Worm (Caenorhabditis elegans) whole organism, early embryonic: ENCODE measurements around the gene ubxn-2.

Source experiments
- B0310.2 ChIP-seq: sonication (generic microtip); optimal IDR thresholded peaks from 2 replicates; lab custom pipeline; 2016; ENCODE audit warnings: mild to moderate bottlenecking, missing genetic modification characterization, missing compliant biosample characterization
- ama-1 ChIP-seq: fragments of 150-350 bp; optimal IDR thresholded peaks from 2 replicates; lab custom pipeline; 2014
- ceh-13 ChIP-seq: fragments of 200-800 bp; sonication (Bioruptor generic); optimal IDR thresholded peaks from 2 replicates; lab custom pipeline; 2018; ENCODE audit warnings: mild to moderate bottlenecking, missing genetic modification characterization, missing compliant biosample characterization
- flt-1 ChIP-seq: fragments of 200-800 bp; sonication (Bioruptor generic); IDR thresholded peaks from 2 replicates; pipeline ENCODE4 v1.3.6; 2022; ENCODE audit warnings: missing genetic modification characterization, missing compliant biosample characterization
- hmbx-1 ChIP-seq: sonication (generic microtip); optimal IDR thresholded peaks from 2 replicates; lab custom pipeline; 2016; ENCODE audit warnings: mild to moderate bottlenecking, missing genetic modification characterization, missing compliant biosample characterization
- hmg-4 ChIP-seq: fragments of 200-800 bp; sonication (Bioruptor generic); optimal IDR thresholded peaks from 2 replicates; lab custom pipeline; 2018; ENCODE audit warnings: mild to moderate bottlenecking, missing genetic modification characterization, missing compliant biosample characterization
- sea-1 ChIP-seq: fragments of 200-800 bp; sonication (Bioruptor generic); conservative IDR thresholded peaks from 2 replicates; pipeline ENCODE4 v1.3.6; 2022; ENCODE audit warnings: missing genetic modification characterization, missing compliant biosample characterization
- tbx-11 ChIP-seq: fragments of 200-800 bp; sonication (Bioruptor generic); IDR thresholded peaks from 2 replicates; pipeline ENCODE4 v1.3.6; 2022; ENCODE audit warnings: missing genetic modification characterization, missing compliant biosample characterization

DNA sequence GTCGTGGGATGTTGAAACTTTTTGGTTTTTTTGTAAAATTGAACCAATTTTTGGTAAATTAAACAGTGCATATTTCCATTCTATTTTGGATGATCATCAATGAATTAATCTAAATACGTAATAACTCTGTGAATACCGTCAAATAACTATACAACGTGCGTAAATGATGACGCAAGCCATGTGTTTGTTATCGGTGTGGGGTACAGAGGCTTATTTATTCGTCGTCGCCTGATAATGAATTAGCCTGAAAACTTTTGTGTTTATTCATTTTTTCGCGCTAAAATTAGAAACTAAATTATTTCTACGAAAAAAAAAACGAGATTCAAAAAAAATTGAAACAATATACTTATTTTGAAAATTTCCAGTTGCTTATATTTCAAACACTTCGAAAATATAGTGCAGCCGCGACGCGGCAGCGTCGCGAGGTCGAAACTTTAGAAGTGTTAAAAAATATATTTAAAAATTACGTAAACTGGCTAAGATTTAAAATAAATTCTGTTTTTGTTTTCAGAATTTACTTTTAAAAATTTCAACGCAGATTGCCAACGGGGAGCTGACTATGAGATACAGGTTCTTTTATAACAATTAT is 23.3 kb upstream of the ubxn-2 start:
- TF ChIP-seq ama-1 (lab: Kevin White, UChicago), result no peak
- TF ChIP-seq sea-1 (GFP tag; lab: Robert Waterston, UW), result no peak
- no peak for TF ChIP-seq flt-1
- no peak for TF ChIP-seq tbx-11 (GFP tag; lab: Robert Waterston, UW)
- no peak for TF ChIP-seq ceh-13
- no peak for TF ChIP-seq B0310.2 (tag; lab: Kevin White, UChicago)
- no peak for TF ChIP-seq hmg-4
- TF ChIP-seq hmbx-1 (tag; lab: Kevin White, UChicago), result no peak
